Fruit fly (Drosophila melanogaster): ENCODE results near the gene CG44000.

- TF ChIP-seq CG4496 (GFP tag; IDR thresholded peaks at IDR 0.05) (peak; percentile 53; the same call in 1 of the 3 replicates), CG34367 (tag; optimal IDR thresholded peaks at IDR 0.05) (no peak), rn (GFP tag; IDR thresholded peaks at IDR 0.05) (no peak), D1 (tag; optimal IDR thresholded peaks at IDR 0.05) (peak; percentile 6)
Observed at dm6 chr2L:5092992-5093695, 50.1 kb downstream of the CG44000 start, which contains the start of gene Pgant5.

Data from whole organism, pupa.